Fruit fly (Drosophila melanogaster): ENCODE measurements around the gene CG33128.
A peak's percentile ranks its signal among the peaks of the same experiment; 100 is the strongest.

Gene CG33128

dm6 chr2L:1473427-1473826 is 20.4 kb upstream of the CG33128 start (continued):
- TF ChIP-seq lov (optimal IDR thresholded peaks at IDR 0.05) (no peak), lov (GFP tag; IDR thresholded peaks at IDR 0.05) (peak; percentile 72; the same call in 2 of the 3 replicates), CG6813 (GFP tag; optimal IDR thresholded peaks at IDR 0.05) (peak; percentile 10), CG14860 (GFP tag; IDR thresholded peaks at IDR 0.05; ENCODE audit: partially characterized antibody) (no peak), CG1602 (GFP tag; optimal IDR thresholded peaks at IDR 0.05) (peak; percentile 18), H15 (GFP tag; IDR thresholded peaks at IDR 0.05) (peak; percentile 56; the same call in 1 of the 3 replicates), lola (GFP tag; optimal IDR thresholded peaks at IDR 0.05) (peak in 1 of 3 experiments; percentile 41), grau (tag; optimal IDR thresholded peaks at IDR 0.05) (peak; percentile 26), CG15073 (GFP tag; optimal IDR thresholded peaks at IDR 0.05) (no peak), pb (GFP tag; optimal IDR thresholded peaks at IDR 0.05) (no peak), CG1603 (tag; optimal IDR thresholded peaks at IDR 0.05) (peak; percentile 68), vfl (GFP tag; optimal IDR thresholded peaks at IDR 0.05) (no peak), CG13775 (GFP tag; optimal IDR thresholded peaks at IDR 0.05) (peak; percentile 30), pho (GFP tag; optimal IDR thresholded peaks at IDR 0.05) (no peak), bsh (GFP tag; optimal IDR thresholded peaks at IDR 0.05) (peak in 1 of 2 experiments; percentile 55), CG3407 (GFP tag; optimal IDR thresholded peaks at IDR 0.05) (no peak), CG7786 (GFP tag; optimal IDR thresholded peaks at IDR 0.05) (no peak), Eip74EF (GFP tag; optimal IDR thresholded peaks at IDR 0.05) (no peak), CG8290 (GFP tag; optimal IDR thresholded peaks at IDR 0.05) (no peak), CG8290 (tag; optimal IDR thresholded peaks at IDR 0.05) (peak in 1 of 2 experiments; percentile 21), chif (GFP tag; optimal IDR thresholded peaks at IDR 0.05) (peak; percentile 19 to 61), CG10274 (GFP tag; optimal IDR thresholded peaks at IDR 0.05) (peak; percentile 7), CG12299 (tag; optimal IDR thresholded peaks at IDR 0.05) (no peak), cas (GFP tag; IDR thresholded peaks at IDR 0.05) (no peak), knrl (GFP tag; IDR thresholded peaks at IDR 0.05; ENCODE audit: partially characterized antibody) (0 out of 3 replicates have a peak, but pooled peaks have one; percentile 16), E2f2 (GFP tag; IDR thresholded peaks at IDR 0.05) (no peak), CG42726 (GFP tag; IDR thresholded peaks at IDR 0.05; ENCODE audit: partially characterized antibody) (no peak), CG16813 (GFP tag; IDR thresholded peaks at IDR 0.05; ENCODE audit: partially characterized antibody) (no peak), Dbx (GFP tag; IDR thresholded peaks at IDR 0.05) (0 out of 3 replicates have a peak, but pooled peaks have one; percentile 25), tll (GFP tag; optimal IDR thresholded peaks at IDR 0.05) (no peak), z (GFP tag; IDR thresholded peaks at IDR 0.05) (peak; percentile 46; the same call in 1 of the 3 replicates), CG9727 (GFP tag; optimal IDR thresholded peaks at IDR 0.05) (peak; percentile 66), Hr3 (GFP tag; optimal IDR thresholded peaks at IDR 0.05) (peak; percentile 5), onecut (GFP tag; IDR thresholded peaks at IDR 0.05) (peak; percentile 67), CG3995 (GFP tag; optimal IDR thresholded peaks at IDR 0.05) (no peak), CG17328 (GFP tag; IDR thresholded peaks at IDR 0.05) (peak; percentile 52; the same call in 1 of the 2 replicates), CG17361 (GFP tag; IDR thresholded peaks at IDR 0.05) (peak; percentile 44; the same call in 1 of the 3 replicates), E2f1 (GFP tag; IDR thresholded peaks at IDR 0.05) (peak; percentile 64), wek (GFP tag; optimal IDR thresholded peaks at IDR 0.05) (no peak), phol (tag; optimal IDR thresholded peaks at IDR 0.05) (peak; percentile 44), CG11504 (tag; optimal IDR thresholded peaks at IDR 0.05) (peak; percentile 56), CG18262 (tag; optimal IDR thresholded peaks at IDR 0.05) (peak; percentile 74), CG2712 (tag; optimal IDR thresholded peaks at IDR 0.05) (peak; percentile 80), Myb (GFP tag; optimal IDR thresholded peaks at IDR 0.05) (no peak), Pdp1 (GFP tag; optimal IDR thresholded peaks at IDR 0.05) (peak; percentile 11 to 36), CG31441 (GFP tag; IDR thresholded peaks at IDR 0.05) (no peak), Hr51 (GFP tag; optimal IDR thresholded peaks at IDR 0.05) (peak; percentile 4 to 14), CG8281 (tag; optimal IDR thresholded peaks at IDR 0.05) (no peak), dmrt11E (tag; optimal IDR thresholded peaks at IDR 0.05) (peak; percentile 66)
